Fruit fly (Drosophila melanogaster): ENCODE data around the gene Rbp6.

Gene Rbp6

DNA sequence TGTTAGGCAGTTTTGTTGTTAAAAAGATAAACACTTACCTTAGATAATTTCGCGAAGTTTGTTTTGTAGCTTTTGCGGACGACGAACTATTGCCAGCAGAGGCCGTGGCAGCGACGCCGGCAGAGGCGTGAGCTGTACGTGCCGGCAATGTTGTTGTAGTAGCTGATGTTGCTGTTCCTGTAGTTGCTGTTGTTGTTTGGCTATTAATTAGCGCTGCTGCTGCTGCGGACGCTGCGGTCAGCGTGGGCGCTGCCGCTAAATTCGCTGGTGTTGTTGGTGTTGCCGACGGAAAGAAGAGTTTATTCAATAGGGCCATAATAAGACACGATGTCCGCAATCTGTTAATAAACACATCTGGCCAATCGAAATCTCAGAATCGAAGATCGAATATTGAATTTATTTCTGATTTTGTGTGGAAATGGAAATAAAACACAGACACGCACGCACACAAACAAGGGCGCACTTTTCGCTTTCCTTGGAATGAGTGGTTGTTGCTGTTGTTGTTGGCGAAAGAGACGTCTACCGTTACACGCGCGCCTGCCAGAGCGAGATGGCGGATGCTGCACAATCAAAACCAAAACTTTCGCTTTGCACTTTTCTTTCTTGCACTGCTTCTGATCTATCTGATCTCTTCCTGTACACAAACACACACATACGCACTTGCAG lies 226.5 kb downstream of the Rbp6 start:
- TF ChIP-seq CG8478 (optimal IDR thresholded peaks at IDR 0.05) = no peak
- no peak for TF ChIP-seq CTCF (optimal IDR thresholded peaks at IDR 0.05)

DNA sequence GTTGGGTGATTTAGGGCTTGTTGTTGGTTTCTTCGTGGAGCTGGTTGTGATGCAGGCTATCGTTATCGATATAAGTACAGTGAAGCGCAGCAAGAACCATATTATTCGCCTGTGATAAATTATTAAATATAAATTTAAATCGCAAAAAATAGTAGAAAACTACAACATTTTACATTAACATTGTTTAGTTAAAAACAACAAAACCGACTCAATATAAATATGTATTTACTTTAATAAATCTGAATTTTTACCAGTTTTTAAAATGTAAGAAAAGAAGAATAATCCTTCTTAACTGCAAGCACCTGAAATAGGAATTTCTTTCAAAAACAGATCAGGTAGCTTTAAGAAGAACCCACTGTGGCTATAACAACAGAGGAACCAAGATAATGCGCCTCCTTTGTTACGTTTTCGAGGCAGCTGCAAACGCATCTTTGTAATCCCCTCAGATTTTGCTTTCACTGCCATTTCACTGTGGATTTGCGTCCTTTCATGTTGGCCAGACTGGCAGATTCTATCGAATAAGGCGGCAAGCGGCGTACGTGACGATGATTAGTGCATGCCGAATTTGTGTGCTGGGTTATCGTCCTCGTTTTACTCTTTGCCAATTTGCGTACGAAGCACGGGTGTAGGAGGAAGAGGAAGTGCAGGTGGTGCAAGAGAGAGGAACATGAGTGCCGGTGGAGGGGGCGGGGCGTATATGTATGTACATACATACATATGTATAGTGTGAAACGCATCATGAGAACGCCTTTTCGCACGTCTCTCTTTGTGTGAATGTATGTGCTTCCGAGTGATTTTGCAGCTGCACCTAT lies 227.3 kb downstream of the Rbp6 start:
- TF ChIP-seq CG8478 (optimal IDR thresholded peaks at IDR 0.05) (no peak), CTCF (optimal IDR thresholded peaks at IDR 0.05) (no peak)

DNA sequence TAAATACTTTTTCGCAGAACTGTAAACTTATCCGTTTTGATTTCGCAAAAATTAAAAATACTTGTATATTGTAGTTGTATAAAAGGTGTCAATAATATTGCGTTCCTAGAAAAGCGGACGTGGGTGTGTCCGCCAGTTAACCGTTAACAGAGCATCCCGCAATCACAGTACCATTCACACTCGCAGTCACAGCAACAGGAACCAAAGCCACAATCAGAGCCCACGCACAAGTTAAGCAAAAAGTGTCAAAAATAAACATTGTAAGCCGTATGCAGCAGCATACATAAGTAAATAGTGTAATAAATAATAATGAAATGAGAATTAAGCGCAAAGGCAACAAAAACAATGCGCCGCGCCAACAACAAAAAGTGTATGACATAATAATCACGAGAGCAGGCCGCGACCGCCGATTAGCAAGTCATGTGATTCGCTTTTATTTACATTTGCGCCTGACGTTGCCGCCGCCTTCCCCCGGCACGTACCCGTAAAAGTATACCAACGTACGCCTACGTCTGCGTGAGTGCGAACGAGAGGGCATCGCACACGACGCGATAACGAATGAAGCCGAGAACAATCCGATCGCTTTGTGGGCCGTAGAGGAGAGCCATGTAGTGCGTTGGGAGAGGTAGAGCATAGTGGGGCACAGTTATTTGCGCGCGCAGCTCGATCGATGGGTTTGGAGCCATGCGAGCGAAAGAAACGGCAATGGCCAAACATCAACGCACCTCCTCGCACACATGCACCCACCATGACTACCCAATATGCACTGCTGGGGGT lies 228.1 kb downstream of the Rbp6 start:
- TF ChIP-seq CG8478 (optimal IDR thresholded peaks at IDR 0.05) (no peak), CTCF (optimal IDR thresholded peaks at IDR 0.05) (no peak)

DNA sequence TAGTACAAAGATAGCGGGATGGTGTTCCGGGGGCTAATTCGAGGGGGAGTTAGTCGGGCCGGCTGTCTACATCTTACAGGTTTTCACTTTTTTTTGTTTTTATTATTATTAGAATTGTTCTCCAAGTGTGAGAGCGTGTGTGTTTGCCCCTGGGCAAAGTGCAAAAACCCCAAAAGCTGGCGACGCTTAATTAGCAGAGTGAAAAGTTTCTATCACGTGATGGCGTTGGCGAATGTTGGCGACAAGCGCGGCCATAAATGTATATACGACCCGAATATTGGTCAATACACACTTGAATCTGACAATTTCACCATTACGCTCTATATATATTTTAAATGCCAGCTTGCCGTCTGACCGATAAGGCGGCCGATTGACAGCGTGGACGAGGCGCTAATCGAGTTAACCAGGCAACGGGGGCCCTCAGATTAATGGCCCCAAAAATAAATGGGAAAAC lies 229.1 kb downstream of the Rbp6 start:
- TF ChIP-seq CTCF (optimal IDR thresholded peaks at IDR 0.05) = no peak
- TF ChIP-seq CG8478 (optimal IDR thresholded peaks at IDR 0.05) = no peak

All from S2 (cell line).